Worm (Caenorhabditis elegans) whole organism, young adult: ENCODE measurements around the gene Y26G10.5.

Source experiments
- B0035.1 ChIP-seq: sonication (generic microtip); optimal IDR thresholded peaks from 2 replicates; lab custom pipeline; 2016; ENCODE audit warnings: missing genetic modification characterization, mild to moderate bottlenecking, missing compliant biosample characterization, missing genotype, missing genetic modification reagents
- B0261.1 ChIP-seq: sonication (generic microtip); optimal IDR thresholded peaks from 2 replicates; lab custom pipeline; 2016; ENCODE audit warnings: mild to moderate bottlenecking, missing genetic modification characterization, moderate library complexity, missing compliant biosample characterization
- C06A6.2 ChIP-seq: fragments of 200-800 bp; sonication (Bioruptor generic); conservative IDR thresholded peaks from 2 replicates; pipeline ENCODE4 v1.3.6; 2022; ENCODE audit warnings: missing genetic modification characterization, missing compliant biosample characterization
- D2030.7 ChIP-seq: fragments of 200-800 bp; sonication (Bioruptor generic); IDR thresholded peaks from 2 replicates; pipeline ENCODE4 v1.3.6; 2022; ENCODE audit warnings: missing genetic modification reagents, missing genetic modification characterization, missing compliant biosample characterization
- F22D6.2 ChIP-seq: sonication (generic microtip); optimal IDR thresholded peaks from 2 replicates; lab custom pipeline; 2016; ENCODE audit warnings: mild to moderate bottlenecking, missing genetic modification characterization, missing compliant biosample characterization
- F33H1.4 ChIP-seq: fragments of 200-800 bp; sonication (Bioruptor generic); IDR thresholded peaks from 2 replicates; pipeline ENCODE4 v1.3.6; 2022; ENCODE audit warnings: missing genetic modification reagents, missing genetic modification characterization, missing compliant biosample characterization
- F37B4.10 ChIP-seq: fragments of 200-800 bp; sonication (Bioruptor generic); IDR thresholded peaks from 2 replicates; pipeline ENCODE4 v1.3.6; 2022; ENCODE audit warnings: missing genetic modification characterization, missing compliant biosample characterization
- F52B5.7 ChIP-seq: sonication (generic microtip); optimal IDR thresholded peaks from 2 replicates; lab custom pipeline; 2016; ENCODE audit warnings: mild to moderate bottlenecking, missing genetic modification characterization, missing compliant biosample characterization
- F57C9.4 ChIP-seq: sonication (generic microtip); optimal IDR thresholded peaks from 2 replicates; lab custom pipeline; 2017; ENCODE audit warnings: mild to moderate bottlenecking, missing genetic modification characterization, missing compliant biosample characterization
- K11D2.4 ChIP-seq: fragments of 200-800 bp; sonication (Bioruptor generic); IDR thresholded peaks from 2 replicates; pipeline ENCODE4 v1.3.6; 2022; ENCODE audit warnings: missing genetic modification reagents, missing genetic modification characterization, missing compliant biosample characterization
- K12H6.12 ChIP-seq: fragments of 200-800 bp; sonication (Bioruptor generic); optimal IDR thresholded peaks from 2 replicates; lab custom pipeline; 2018; ENCODE audit warnings: mild to moderate bottlenecking, missing genetic modification characterization, missing compliant biosample characterization
- T07F8.4 ChIP-seq: sonication (generic microtip); optimal IDR thresholded peaks from 2 replicates; lab custom pipeline; 2016; ENCODE audit warnings: mild to moderate bottlenecking, missing genetic modification characterization, moderate library complexity, missing compliant biosample characterization
- Y53G8AR.9 ChIP-seq: fragments of 200-800 bp; sonication (Bioruptor generic); conservative IDR thresholded peaks from 2 replicates; pipeline ENCODE4 v1.3.6; 2022; ENCODE audit warnings: missing genetic modification reagents, missing genetic modification characterization, missing compliant biosample characterization
- aptf-2 ChIP-seq: fragments of 200-800 bp; sonication (Bioruptor generic); conservative IDR thresholded peaks from 2 replicates; pipeline ENCODE4 v1.3.6; 2022; ENCODE audit warnings: missing genetic modification reagents, missing genetic modification characterization, missing compliant biosample characterization
- attf-5 ChIP-seq: fragments of 200-800 bp; sonication (Bioruptor generic); optimal IDR thresholded peaks from 2 replicates; lab custom pipeline; 2018; ENCODE audit warnings: mild to moderate bottlenecking, missing genetic modification characterization, missing compliant biosample characterization
- attf-6 ChIP-seq: fragments of 200-800 bp; sonication (Bioruptor generic); IDR thresholded peaks from 2 replicates; pipeline ENCODE4 v1.3.6; 2022; ENCODE audit warnings: missing genetic modification reagents, missing genetic modification characterization, missing compliant biosample characterization
- ccch-3 ChIP-seq: fragments of 200-800 bp; sonication (Bioruptor generic); optimal IDR thresholded peaks from 2 replicates; lab custom pipeline; 2018; ENCODE audit warnings: mild to moderate bottlenecking, missing genetic modification characterization, missing compliant biosample characterization
- cebp-1 ChIP-seq, 2 experiments: fragments of 200-800 bp in 1 of 2; sonication (Bioruptor generic) in 1 of 2; sonication (generic microtip) in 1 of 2; IDR thresholded peaks in 1 of 2; optimal IDR thresholded peaks in 1 of 2; 2 replicates each; pipeline versions ENCODE4 v1.3.6 to Lab custom; 2017 to 2022; ENCODE audit warnings: missing compliant biosample characterization in 2 of 2, missing genetic modification characterization in 2 of 2, mild to moderate bottlenecking in 1 of 2, missing genetic modification reagents in 1 of 2, moderate library complexity in 1 of 2
- cebp-2 ChIP-seq: fragments of 200-800 bp; sonication (Bioruptor generic); IDR thresholded peaks from 2 replicates; pipeline ENCODE4 v1.3.6; 2022; ENCODE audit warnings: missing genetic modification characterization, missing compliant biosample characterization
- ceh-27 ChIP-seq: fragments of 200-800 bp; sonication (Bioruptor generic); optimal IDR thresholded peaks from 2 replicates; lab custom pipeline; 2018; ENCODE audit warnings: mild to moderate bottlenecking, missing genetic modification characterization, moderate library complexity, missing compliant biosample characterization
- ceh-79 ChIP-seq: sonication (generic microtip); optimal IDR thresholded peaks from 2 replicates; lab custom pipeline; 2017; ENCODE audit warnings: mild to moderate bottlenecking, missing genetic modification characterization, missing compliant biosample characterization
- ceh-91 ChIP-seq: fragments of 200-800 bp; sonication (Bioruptor generic); IDR thresholded peaks from 2 replicates; pipeline ENCODE4 v1.3.6; 2022; ENCODE audit warnings: missing genetic modification reagents, missing genetic modification characterization, missing compliant biosample characterization
- die-1 ChIP-seq: sonication (generic microtip); optimal IDR thresholded peaks from 2 replicates; lab custom pipeline; 2016; ENCODE audit warnings: missing genotype, mild to moderate bottlenecking, missing genetic modification characterization, missing compliant biosample characterization
- egl-18 ChIP-seq: fragments of 200-800 bp; sonication (Bioruptor generic); IDR thresholded peaks from 2 replicates; pipeline ENCODE4 v1.3.6; 2022; ENCODE audit warnings: missing genetic modification reagents, missing genetic modification characterization, missing compliant biosample characterization
- ets-4 ChIP-seq: fragments of 200-800 bp; sonication (Bioruptor generic); optimal IDR thresholded peaks from 2 replicates; lab custom pipeline; 2018; ENCODE audit warnings: mild to moderate bottlenecking, missing genetic modification characterization, missing compliant biosample characterization
- fkh-3 ChIP-seq: sonication (generic microtip); optimal IDR thresholded peaks from 2 replicates; lab custom pipeline; 2016; ENCODE audit warnings: mild to moderate bottlenecking, missing genetic modification characterization, missing compliant biosample characterization
- hrde-1 ChIP-seq: sonication (generic microtip); optimal IDR thresholded peaks from 2 replicates; lab custom pipeline; 2016; ENCODE audit warnings: missing genetic modification characterization, mild to moderate bottlenecking, missing compliant biosample characterization, moderate library complexity, missing genotype, missing genetic modification reagents, borderline replicate concordance
- lag-1 ChIP-seq: fragments of 200-800 bp; sonication (Bioruptor generic); IDR thresholded peaks from 2 replicates; pipeline ENCODE4 v1.3.6; 2022; ENCODE audit warnings: missing genetic modification reagents, missing genetic modification characterization, missing compliant biosample characterization
- lin-35 ChIP-seq, 3 experiments: fragments of 150-350 bp in 2 of 3; sonication (generic microtip) in 1 of 3; optimal IDR thresholded peaks; 2 replicates each; lab custom pipeline; 2014 to 2018; ENCODE audit warnings: missing biosample characterization in 3 of 3, missing genetic modification characterization in 3 of 3, missing genetic modification reagents in 3 of 3
- lsl-1 ChIP-seq: fragments of 200-800 bp; sonication (Bioruptor generic); optimal IDR thresholded peaks from 2 replicates; lab custom pipeline; 2018; ENCODE audit warnings: mild to moderate bottlenecking, missing genetic modification characterization, moderate library complexity, missing compliant biosample characterization
- madf-6 ChIP-seq: fragments of 200-800 bp; sonication (Bioruptor generic); IDR thresholded peaks from 2 replicates; pipeline ENCODE4 v1.3.6; 2022; ENCODE audit warnings: missing genetic modification reagents, missing genetic modification characterization, missing compliant biosample characterization
- mcd-1 ChIP-seq: fragments of 200-800 bp; sonication (Bioruptor generic); IDR thresholded peaks from 2 replicates; pipeline ENCODE4 v1.3.6; 2022; ENCODE audit warnings: missing genetic modification reagents, missing genetic modification characterization, missing compliant biosample characterization
- mel-28 ChIP-seq: sonication (generic microtip); optimal IDR thresholded peaks from 2 replicates; lab custom pipeline; 2016; ENCODE audit warnings: borderline replicate concordance, mild to moderate bottlenecking, missing genetic modification characterization, missing compliant biosample characterization
- nhr-179 ChIP-seq: sonication (generic microtip); optimal IDR thresholded peaks from 2 replicates; lab custom pipeline; 2016; ENCODE audit warnings: mild to moderate bottlenecking, missing genetic modification characterization, missing compliant biosample characterization
- nhr-80 ChIP-seq: sonication (generic microtip); optimal IDR thresholded peaks from 2 replicates; lab custom pipeline; 2016; ENCODE audit warnings: missing genetic modification characterization, missing compliant biosample characterization
- nhr-90 ChIP-seq: sonication (generic microtip); optimal IDR thresholded peaks from 2 replicates; lab custom pipeline; 2016; ENCODE audit warnings: missing genotype, mild to moderate bottlenecking, missing genetic modification characterization, missing compliant biosample characterization
- pbrm-1 ChIP-seq: fragments of 200-800 bp; sonication (Bioruptor generic); IDR thresholded peaks from 2 replicates; pipeline ENCODE4 v1.3.6; 2022; ENCODE audit warnings: missing genetic modification reagents, missing genetic modification characterization, missing compliant biosample characterization
- pha-4 ChIP-seq: fragments of 150-350 bp; sonication (generic microtip); optimal IDR thresholded peaks from 2 replicates; lab custom pipeline; 2014; ENCODE audit warnings: missing biosample characterization, missing genetic modification reagents, missing genetic modification characterization
- rcor-1 ChIP-seq: fragments of 200-800 bp; sonication (Bioruptor generic); IDR thresholded peaks from 2 replicates; pipeline ENCODE4 v1.3.6; 2022; ENCODE audit warnings: missing genetic modification reagents, missing genetic modification characterization, missing compliant biosample characterization
- rpc-1 ChIP-seq, 2 experiments: fragments of 150-350 bp in 1 of 2; sonication (generic microtip) in 1 of 2; optimal IDR thresholded peaks; 2 replicates each; lab custom pipeline; 2014 to 2018; ENCODE audit warnings: missing biosample characterization in 1 of 2, missing genetic modification characterization in 1 of 2, missing genetic modification reagents in 1 of 2, missing genotype in 1 of 2
- snpc-1.1 ChIP-seq: sonication (generic microtip); optimal IDR thresholded peaks from 2 replicates; lab custom pipeline; 2017; ENCODE audit warnings: missing genetic modification characterization, mild to moderate bottlenecking, missing compliant biosample characterization, antibody characterized with exemption, moderate library complexity, missing genotype, missing genetic modification reagents; ENCODE audit not compliant: insufficient read depth
- tbx-9 ChIP-seq: sonication (generic microtip); optimal IDR thresholded peaks from 2 replicates; lab custom pipeline; 2016; ENCODE audit warnings: borderline replicate concordance, missing genetic modification characterization, inconsistent platforms, missing compliant biosample characterization
- tlf-1 ChIP-seq: fragments of 200-800 bp; sonication (Bioruptor generic); optimal IDR thresholded peaks from 2 replicates; lab custom pipeline; 2018; ENCODE audit warnings: mild to moderate bottlenecking, missing genetic modification characterization, missing compliant biosample characterization
- xnd-1 ChIP-seq: sonication (generic microtip); optimal IDR thresholded peaks from 2 replicates; lab custom pipeline; 2016; ENCODE audit warnings: missing genotype, missing genetic modification reagents, missing genetic modification characterization, missing compliant biosample characterization
- ztf-26 ChIP-seq: sonication (generic microtip); optimal IDR thresholded peaks from 2 replicates; lab custom pipeline; 2017; ENCODE audit warnings: missing genetic modification characterization, missing compliant biosample characterization
- ztf-6 ChIP-seq: fragments of 200-800 bp; sonication (Bioruptor generic); IDR thresholded peaks from 2 replicates; pipeline ENCODE4 v1.3.6; 2022; ENCODE audit warnings: missing genetic modification reagents, missing genetic modification characterization, missing compliant biosample characterization

Y26G10.5 gene

ce11 chrV:17659228-17659627 lies 41.4 kb downstream of the Y26G10.5 start, which contains the start of gene fbxa-108 (continued):
- peak; percentile 59 for TF ChIP-seq nhr-90 (tag; lab: Kevin White, UChicago)
- peak; percentile 67 for TF ChIP-seq ets-4 (GFP tag; lab: Kevin White, UChicago)
- TF ChIP-seq attf-5 (GFP tag; lab: Kevin White, UChicago): peak; percentile 13
- peak; percentile 99 for TF ChIP-seq nhr-80 (tag; lab: Kevin White, UChicago)
- TF ChIP-seq cebp-1 (GFP tag; IDR thresholded peaks at IDR 0.05; lab: Robert Waterston, UW): peak; percentile 97
- TF ChIP-seq cebp-1 (tag; optimal IDR thresholded peaks at IDR 0.05; lab: Kevin White, UChicago): peak; percentile 97
- peak; percentile 9 for TF ChIP-seq F22D6.2

- no peak for TF ChIP-seq F57C9.4 (tag; lab: Kevin White, UChicago)
- TF ChIP-seq ceh-91 (GFP tag; lab: Robert Waterston, UW): 0 out of 2 replicates have a peak, but pooled peaks have one; percentile 16
- no peak for TF ChIP-seq ceh-27 (GFP tag; lab: Kevin White, UChicago)
- TF ChIP-seq nhr-179 (tag; lab: Kevin White, UChicago): no peak
- TF ChIP-seq aptf-2 (GFP tag; lab: Robert Waterston, UW): no peak
- no peak for TF ChIP-seq die-1 (tag; lab: Kevin White, UChicago)
- peak; percentile 88 for TF ChIP-seq lsl-1
- no peak for TF ChIP-seq fkh-3 (tag; lab: Kevin White, UChicago)
- TF ChIP-seq hrde-1 (tag; lab: Kevin White, UChicago): no peak
- TF ChIP-seq K11D2.4 (GFP tag; lab: Robert Waterston, UW): no peak
- TF ChIP-seq attf-6 (GFP tag; lab: Robert Waterston, UW): no peak
- TF ChIP-seq F52B5.7 (tag; lab: Kevin White, UChicago): no peak
- TF ChIP-seq pha-4 (tag; lab: Kevin White, UChicago): no peak
- TF ChIP-seq mcd-1 (GFP tag; lab: Robert Waterston, UW): no peak
- TF ChIP-seq cebp-2 (GFP tag; lab: Robert Waterston, UW): no peak
- no peak for TF ChIP-seq C06A6.2 (GFP tag; lab: Robert Waterston, UW)
- no peak for TF ChIP-seq lag-1 (GFP tag; lab: Robert Waterston, UW)
- TF ChIP-seq ztf-6: no peak
- no peak for TF ChIP-seq lin-35 (GFP tag; optimal IDR thresholded peaks at IDR 0.05; lab: Kevin White, UChicago)
- TF ChIP-seq tbx-9 (tag; lab: Kevin White, UChicago): no peak
- no peak for TF ChIP-seq mel-28 (tag; lab: Kevin White, UChicago)
- no peak for TF ChIP-seq pbrm-1 (GFP tag; lab: Robert Waterston, UW)
- TF ChIP-seq F33H1.4 (GFP tag; lab: Robert Waterston, UW): no peak
- no peak for TF ChIP-seq rpc-1 (optimal IDR thresholded peaks at IDR 0.05; lab: Kevin White, UChicago)
- TF ChIP-seq rpc-1 (tag; optimal IDR thresholded peaks at IDR 0.05; lab: Kevin White, UChicago): no peak
- no peak for TF ChIP-seq rcor-1 (GFP tag; lab: Robert Waterston, UW)
- peak; percentile 48 for TF ChIP-seq D2030.7 (GFP tag; lab: Robert Waterston, UW)
- TF ChIP-seq K12H6.12: no peak
- no peak for TF ChIP-seq ceh-79
- TF ChIP-seq egl-18 (GFP tag; lab: Robert Waterston, UW): no peak
- no peak for TF ChIP-seq ztf-26 (tag; lab: Kevin White, UChicago)
- TF ChIP-seq Y53G8AR.9 (GFP tag; lab: Robert Waterston, UW): no peak
- TF ChIP-seq B0035.1: no peak
- no peak for TF ChIP-seq T07F8.4
- TF ChIP-seq F37B4.10 (GFP tag; lab: Robert Waterston, UW): no peak
- TF ChIP-seq xnd-1 (tag; lab: Kevin White, UChicago): peak; percentile 56
- no peak for TF ChIP-seq tlf-1
- TF ChIP-seq madf-6 (GFP tag; lab: Robert Waterston, UW): peak; percentile 63
- no peak for TF ChIP-seq B0261.1
- no peak for TF ChIP-seq cebp-1 (GFP tag; IDR thresholded peaks at IDR 0.05; lab: Robert Waterston, UW)
- TF ChIP-seq cebp-1 (tag; optimal IDR thresholded peaks at IDR 0.05; lab: Kevin White, UChicago): no peak
- TF ChIP-seq ccch-3 (GFP tag; lab: Kevin White, UChicago): no peak
- no peak for TF ChIP-seq snpc-1.1
Measured at ce11 chrV:17658824-17659223, 41.8 kb downstream of the Y26G10.5 start.
